Worm (Caenorhabditis elegans): Measurements from ENCODE around the gene dyrb-1.

DNA sequence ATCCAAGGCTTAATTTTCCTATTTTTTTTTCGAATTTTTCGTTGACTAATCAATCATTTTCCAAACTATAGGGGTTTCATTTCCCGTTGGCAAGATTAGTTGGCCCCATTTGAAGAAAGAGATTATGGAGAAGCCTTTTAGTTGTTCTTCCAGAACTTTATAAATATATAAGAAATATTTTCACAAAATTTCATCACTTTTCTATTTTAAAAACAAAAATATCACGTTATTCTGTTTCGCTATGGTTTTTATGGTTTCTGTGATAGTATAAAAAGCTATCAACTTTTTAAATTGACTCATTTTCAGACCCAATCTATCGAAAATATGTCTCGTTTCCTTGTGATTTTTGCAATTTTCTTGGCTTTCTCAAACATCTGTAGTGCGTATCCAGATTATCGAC, 28.9 kb upstream of the dyrb-1 start, which contains the start of gene nlp-78:
- TF ChIP-seq pqm-1 (tag; optimal IDR thresholded peaks at IDR 0.05): no peak
- TF ChIP-seq nhr-85 (tag): no peak
- TF ChIP-seq xbp-1 (tag; optimal IDR thresholded peaks at IDR 0.05): no peak
- no peak for TF ChIP-seq egl-13 (tag; optimal IDR thresholded peaks at IDR 0.05)
